Worm (Caenorhabditis elegans): ENCODE measurements around the gene sri-63.
"Not testable (repeated sequence)": the region's sequence is repeated elsewhere in the genome, so short reads cannot be mapped to it uniquely, and the experiment has no call there.

DNA sequence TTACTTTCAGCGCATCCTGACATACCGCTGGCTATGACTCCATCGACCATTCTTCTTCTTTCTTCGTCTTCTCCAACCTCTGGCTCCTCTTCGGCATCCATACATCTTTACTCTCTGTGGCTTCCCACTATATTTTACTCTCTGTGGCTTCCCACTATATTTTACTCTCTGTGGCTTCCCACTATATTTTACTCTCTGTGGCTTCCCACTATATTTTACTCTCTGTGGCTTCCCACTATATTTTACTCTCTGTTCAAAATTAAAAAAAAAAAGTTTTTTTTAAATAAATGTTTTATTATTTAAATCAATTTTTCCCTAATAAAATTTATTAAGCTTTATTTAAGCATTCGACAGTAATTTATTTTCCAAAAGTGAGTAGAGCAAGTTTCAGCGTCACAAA is 3.4 kb downstream of the sri-63 start, which contains the start of gene F39E9.14:
- TF ChIP-seq flt-1 (GFP tag; IDR thresholded peaks at IDR 0.05); ceh-13 (GFP tag; optimal IDR thresholded peaks at IDR 0.05); F13C5.2 (tag; optimal IDR thresholded peaks at IDR 0.05); ama-1 (optimal IDR thresholded peaks at IDR 0.05); tbx-37 (GFP tag; conservative IDR thresholded peaks at IDR 0.05); ceh-36 (tag; optimal IDR thresholded peaks at IDR 0.05): not testable (repeated sequence)
